Worm (Caenorhabditis elegans): ENCODE measurements around the gene Y53G8AR.5.

DNA sequence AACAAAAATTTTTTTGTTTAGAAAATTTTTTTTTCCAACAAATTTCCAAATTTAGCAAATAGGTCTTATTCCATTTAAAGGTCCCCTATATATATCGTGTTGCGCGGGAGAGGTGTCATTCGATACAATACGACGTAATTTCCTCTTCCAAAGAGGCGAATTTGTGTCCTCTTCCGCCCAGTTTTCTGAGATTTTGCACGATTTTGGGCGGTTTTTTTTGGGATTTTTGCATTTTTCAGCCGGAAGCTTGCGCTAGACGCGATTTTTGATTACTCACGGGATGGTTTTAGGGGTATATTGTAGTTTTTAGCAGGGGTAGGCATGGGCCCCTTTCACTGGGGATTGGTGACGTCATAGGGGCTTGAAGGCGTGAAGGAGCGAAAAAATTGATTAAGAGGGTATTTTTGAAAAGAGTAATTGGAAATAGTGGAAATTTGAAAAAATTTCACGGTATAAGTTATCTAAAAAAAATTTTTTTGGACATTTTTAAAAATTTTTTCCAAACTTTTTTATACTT lies 46.6 kb upstream of the Y53G8AR.5 start, which contains the start of gene Y53G8AL.4:
- TF ChIP-seq flt-1 (GFP tag; IDR thresholded peaks at IDR 0.05) = no peak
- no peak for TF ChIP-seq klf-2 (GFP tag; conservative IDR thresholded peaks at IDR 0.05)

Measured in whole organism, midembryonic.